Worm (Caenorhabditis elegans): ENCODE data around the gene R10H10.3.

The R10H10.3 gene

ce11 chrIV:10367740-10368246 lies 20.5 kb upstream of the R10H10.3 start, which contains the start of gene pges-2:
pges-2 (minus strand) TSS chrIV:10367790.
- TF ChIP-seq lsy-2 (tag; optimal IDR thresholded peaks at IDR 0.05) (peak in 1 of 2 experiments; percentile 62), egl-27 (tag; optimal IDR thresholded peaks at IDR 0.05) (no peak), ztf-1 (GFP tag; conservative IDR thresholded peaks at IDR 0.05) (no peak), nhr-10 (tag; optimal IDR thresholded peaks at IDR 0.05) (no peak), C34F6.9 (tag; optimal IDR thresholded peaks at IDR 0.05) (peak; percentile 53), unc-55 (GFP tag; optimal IDR thresholded peaks at IDR 0.05) (peak; percentile 58)

- TF ChIP-seq nhr-129 (tag; optimal IDR thresholded peaks at IDR 0.05) (peak; percentile 11), elt-3 (tag; optimal IDR thresholded peaks at IDR 0.05) (no peak)
Observed at ce11 chrIV:10368326-10368725, 20.0 kb upstream of the R10H10.3 start, which contains the start of gene iars-1. iars-1 (plus strand) TSS chrIV:10368601.

- no peak for TF ChIP-seq Y55F3AM.14 (GFP tag; optimal IDR thresholded peaks at IDR 0.05)
- no peak for TF ChIP-seq nhr-10 (tag; optimal IDR thresholded peaks at IDR 0.05)
- TF ChIP-seq crh-2 (tag; optimal IDR thresholded peaks at IDR 0.05), result peak; percentile 94
- peak; percentile 47 for TF ChIP-seq lin-11 (tag; optimal IDR thresholded peaks at IDR 0.05)
- no peak for TF ChIP-seq alr-1 (tag; optimal IDR thresholded peaks at IDR 0.05)
- no peak for TF ChIP-seq ZK546.5 (tag; optimal IDR thresholded peaks at IDR 0.05)
- TF ChIP-seq ztf-11 (tag; optimal IDR thresholded peaks at IDR 0.05), result no peak
- peak; percentile 52 for TF ChIP-seq F13H6.1 (tag; optimal IDR thresholded peaks at IDR 0.05)
- peak; percentile 68 for TF ChIP-seq sma-3 (GFP tag; optimal IDR thresholded peaks at IDR 0.05)
- no peak for TF ChIP-seq snpc-4 (tag; optimal IDR thresholded peaks at IDR 0.05)
- peak; percentile 9 for TF ChIP-seq sem-4 (tag; optimal IDR thresholded peaks at IDR 0.05)
- peak; percentile 48 for TF ChIP-seq nhr-129 (tag; optimal IDR thresholded peaks at IDR 0.05)
- TF ChIP-seq nhr-77 (tag; optimal IDR thresholded peaks at IDR 0.05), result no peak
- TF ChIP-seq nhr-23 (tag; optimal IDR thresholded peaks at IDR 0.05), result no peak
- TF ChIP-seq nhr-25 (tag; optimal IDR thresholded peaks at IDR 0.05), result peak; percentile 80
- no peak for TF ChIP-seq nhr-237 (tag; optimal IDR thresholded peaks at IDR 0.05)
- TF ChIP-seq ama-1 (optimal IDR thresholded peaks at IDR 0.05), result peak; percentile 9
- no peak for TF ChIP-seq mbf-1 (tag; optimal IDR thresholded peaks at IDR 0.05)
- TF ChIP-seq nhr-6 (tag; optimal IDR thresholded peaks at IDR 0.05), result peak; percentile 43
- TF ChIP-seq unc-39 (tag; optimal IDR thresholded peaks at IDR 0.05), result no peak
- TF ChIP-seq lin-39 (tag; optimal IDR thresholded peaks at IDR 0.05), result no peak
- TF ChIP-seq R02D3.7 (tag; optimal IDR thresholded peaks at IDR 0.05), result no peak
- no peak for TF ChIP-seq elt-3 (tag; optimal IDR thresholded peaks at IDR 0.05)
- TF ChIP-seq peb-1 (tag; optimal IDR thresholded peaks at IDR 0.05), result no peak
- TF ChIP-seq sma-9 (GFP tag; optimal IDR thresholded peaks at IDR 0.05), result peak; percentile 38
- TF ChIP-seq sma-9 (tag; optimal IDR thresholded peaks at IDR 0.05), result no peak
- no peak for TF ChIP-seq nhr-11 (tag; optimal IDR thresholded peaks at IDR 0.05)
- TF ChIP-seq unc-62 (GFP tag; optimal IDR thresholded peaks at IDR 0.05), result no peak
- TF ChIP-seq egl-27 (tag; optimal IDR thresholded peaks at IDR 0.05), result peak; percentile 46
- TF ChIP-seq skn-1 (tag; optimal IDR thresholded peaks at IDR 0.05), result no peak
- peak; percentile 46 for TF ChIP-seq fos-1 (tag; optimal IDR thresholded peaks at IDR 0.05)
- TF ChIP-seq nhr-12 (tag; optimal IDR thresholded peaks at IDR 0.05), result no peak
- TF ChIP-seq ztf-1 (GFP tag; conservative IDR thresholded peaks at IDR 0.05), result no peak
- peak; percentile 17 for TF ChIP-seq nhr-21 (tag; optimal IDR thresholded peaks at IDR 0.05)
- peak; percentile 78 for TF ChIP-seq unc-55 (GFP tag; optimal IDR thresholded peaks at IDR 0.05)
- TF ChIP-seq zag-1 (tag; optimal IDR thresholded peaks at IDR 0.05), result no peak
- no peak for TF ChIP-seq elt-1 (tag; optimal IDR thresholded peaks at IDR 0.05)
- TF ChIP-seq ceh-16 (tag; optimal IDR thresholded peaks at IDR 0.05), result no peak
- TF ChIP-seq mdl-1 (tag; optimal IDR thresholded peaks at IDR 0.05), result no peak
- peak; percentile 71 for TF ChIP-seq lin-13 (GFP tag; optimal IDR thresholded peaks at IDR 0.05)
- no peak for TF ChIP-seq blmp-1 (tag; optimal IDR thresholded peaks at IDR 0.05; ENCODE audit: insufficient read depth)
- TF ChIP-seq ztf-4 (tag; optimal IDR thresholded peaks at IDR 0.05), result no peak
- peak; percentile 17 for TF ChIP-seq mab-5 (tag; optimal IDR thresholded peaks at IDR 0.05)
- no peak for TF ChIP-seq aly-2 (tag; optimal IDR thresholded peaks at IDR 0.05)
- peak; percentile 83 for TF ChIP-seq gmeb-1 (tag; optimal IDR thresholded peaks at IDR 0.05)
- TF ChIP-seq C34F6.9 (tag; optimal IDR thresholded peaks at IDR 0.05), result peak; percentile 92
- TF ChIP-seq lsy-2 (tag; optimal IDR thresholded peaks at IDR 0.05), result peak; percentile 72 to 87
- TF ChIP-seq ceh-82 (tag; optimal IDR thresholded peaks at IDR 0.05), result no peak
- TF ChIP-seq dmd-4 (tag; optimal IDR thresholded peaks at IDR 0.05), result no peak
Observed at ce11 chrIV:10373772-10374288, 14.5 kb upstream of the R10H10.3 start, which contains the start of gene mpz-5. mpz-5 (minus strand) TSS chrIV:10373822.
